Worm (Caenorhabditis elegans): ENCODE measurements around the gene coa-1.

ce11 chrIV:244278-244677 is 39.2 kb downstream of the coa-1 start:
- TF ChIP-seq him-1 (tag; optimal IDR thresholded peaks at IDR 0.05) (no peak), dao-5 (tag; optimal IDR thresholded peaks at IDR 0.05) (no peak), W03F9.2 (tag; optimal IDR thresholded peaks at IDR 0.05) (no peak)
